Fruit fly (Drosophila melanogaster): ENCODE data around the gene Mst36Fa.

- no peak for TF ChIP-seq rn (GFP tag; IDR thresholded peaks at IDR 0.05)
- no peak for TF ChIP-seq gl (tag; optimal IDR thresholded peaks at IDR 0.05)
- no peak for TF ChIP-seq CG32121 (GFP tag; IDR thresholded peaks at IDR 0.05)
- no peak for TF ChIP-seq CG14655 (GFP tag; optimal IDR thresholded peaks at IDR 0.05)
- no peak for TF ChIP-seq fd96Ca (GFP tag; IDR thresholded peaks at IDR 0.05)
- TF ChIP-seq CG12605 (GFP tag; IDR thresholded peaks at IDR 0.05), result no peak
- TF ChIP-seq EcR (GFP tag; optimal IDR thresholded peaks at IDR 0.05), result no peak
- no peak for TF ChIP-seq Pif1B (GFP tag; optimal IDR thresholded peaks at IDR 0.05)
- TF ChIP-seq CG8301 (tag; optimal IDR thresholded peaks at IDR 0.05), result no peak
- no peak for TF ChIP-seq CG15710 (tag; optimal IDR thresholded peaks at IDR 0.05)
- TF ChIP-seq CG17806 (tag; optimal IDR thresholded peaks at IDR 0.05), result no peak
- TF ChIP-seq D1 (tag; optimal IDR thresholded peaks at IDR 0.05), result peak; percentile 47
- TF ChIP-seq Ets98B (GFP tag; IDR thresholded peaks at IDR 0.05), result no peak
- no peak for TF ChIP-seq CG13204 (GFP tag; optimal IDR thresholded peaks at IDR 0.05)
Measured at dm6 chr2L:18665952-18666606, 10.7 kb downstream of the Mst36Fa start.
